Fruit fly (Drosophila melanogaster): Measurements from ENCODE around the gene Reph.

dm6 chr2L:3771109-3772067, 32.0 kb upstream of the Reph start, which contains the start of gene bowl:
- TF ChIP-seq Sin3A (optimal IDR thresholded peaks at IDR 0.05) (no peak), ttk (optimal IDR thresholded peaks at IDR 0.05) (no peak), h (optimal IDR thresholded peaks at IDR 0.05) (no peak)
